Worm (Caenorhabditis elegans): ENCODE measurements around the gene mct-5.
A peak's percentile ranks its signal among the peaks of the same experiment; 100 is the strongest.

Gene mct-5

ce11 chrII:7098578-7098977, at the start of gene mct-5:
Gene mct-5 (minus strand): TSS chrII:7098593.
- no peak for TF ChIP-seq unc-62 (GFP tag; optimal IDR thresholded peaks at IDR 0.05)
- no peak for TF ChIP-seq aly-2 (tag; optimal IDR thresholded peaks at IDR 0.05)
- TF ChIP-seq nhr-76 (tag; optimal IDR thresholded peaks at IDR 0.05), result no peak
- TF ChIP-seq lin-15B (tag; optimal IDR thresholded peaks at IDR 0.05), result no peak
- TF ChIP-seq lin-14 (GFP tag; optimal IDR thresholded peaks at IDR 0.05), result no peak
- TF ChIP-seq lsy-2 (tag; optimal IDR thresholded peaks at IDR 0.05), result no peak
- TF ChIP-seq lir-3 (tag; optimal IDR thresholded peaks at IDR 0.05; ENCODE audit: poor library complexity), result no peak
- TF ChIP-seq ztf-4 (tag; optimal IDR thresholded peaks at IDR 0.05), result no peak
- TF ChIP-seq hlh-17 (GFP tag; optimal IDR thresholded peaks at IDR 0.05; ENCODE audit: borderline replicate concordance), result no peak
- TF ChIP-seq blmp-1 (tag; optimal IDR thresholded peaks at IDR 0.05), result no peak
- no peak for TF ChIP-seq efl-1 (optimal IDR thresholded peaks at IDR 0.05)
- TF ChIP-seq efl-1 (GFP tag; optimal IDR thresholded peaks at IDR 0.05 in 1 of 2), result no peak
- no peak for TF ChIP-seq nhr-11 (tag; optimal IDR thresholded peaks at IDR 0.05)
- TF ChIP-seq mep-1 (tag; optimal IDR thresholded peaks at IDR 0.05), result no peak
- no peak for TF ChIP-seq grh-1 (GFP tag; IDR thresholded peaks at IDR 0.05)

ce11 chrII:7148099-7148498, 49.7 kb upstream of the mct-5 start, which contains the start of gene T07F8.1:
Gene T07F8.1 (plus strand): TSS chrII:7148399.
- TF ChIP-seq snu-23 (GFP tag; optimal IDR thresholded peaks at IDR 0.05) (no peak), nhr-237 (tag; optimal IDR thresholded peaks at IDR 0.05) (no peak), nhr-77 (tag; optimal IDR thresholded peaks at IDR 0.05) (no peak), egl-13 (tag; optimal IDR thresholded peaks at IDR 0.05) (no peak), pag-3 (tag; optimal IDR thresholded peaks at IDR 0.05; ENCODE audit: borderline replicate concordance, insufficient read depth) (no peak)

ce11 chrII:7147550-7147949, 49.2 kb upstream of the mct-5 start:
- TF ChIP-seq skn-1 (tag; optimal IDR thresholded peaks at IDR 0.05) (no peak), elt-2 (tag; optimal IDR thresholded peaks at IDR 0.05) (no peak), nhr-28 (tag; optimal IDR thresholded peaks at IDR 0.05) (no peak), dpl-1 (GFP tag; optimal IDR thresholded peaks at IDR 0.05) (peak; percentile 42 to 67 (median 65)), alr-1 (tag; optimal IDR thresholded peaks at IDR 0.05; ENCODE audit: borderline replicate concordance) (no peak), unc-86 (tag; optimal IDR thresholded peaks at IDR 0.05) (no peak), ces-1 (GFP tag; optimal IDR thresholded peaks at IDR 0.05) (no peak), swsn-7 (tag; optimal IDR thresholded peaks at IDR 0.05) (peak; percentile 23), F16B12.6 (tag; optimal IDR thresholded peaks at IDR 0.05) (peak; percentile 62), egl-13 (tag; optimal IDR thresholded peaks at IDR 0.05) (peak; percentile 5), tlp-1 (tag; optimal IDR thresholded peaks at IDR 0.05) (no peak), dsc-1 (tag; optimal IDR thresholded peaks at IDR 0.05) (peak; percentile 51), lin-13 (GFP tag; optimal IDR thresholded peaks at IDR 0.05) (no peak), nhr-11 (tag; optimal IDR thresholded peaks at IDR 0.05) (no peak), nhr-237 (tag; optimal IDR thresholded peaks at IDR 0.05) (no peak), hpl-2 (GFP tag; optimal IDR thresholded peaks at IDR 0.05) (peak; percentile 82), fkh-4 (tag; optimal IDR thresholded peaks at IDR 0.05; ENCODE audit: borderline replicate concordance) (no peak), C04F5.9 (tag; optimal IDR thresholded peaks at IDR 0.05) (no peak), aha-1 (tag; optimal IDR thresholded peaks at IDR 0.05) (no peak), lin-39 (tag; optimal IDR thresholded peaks at IDR 0.05) (no peak), mef-2 (tag; optimal IDR thresholded peaks at IDR 0.05) (no peak), ceh-88 (GFP tag; IDR thresholded peaks at IDR 0.05) (no peak), elt-3 (tag; optimal IDR thresholded peaks at IDR 0.05) (no peak), nhr-19 (GFP tag; conservative IDR thresholded peaks at IDR 0.05) (peak; percentile 30; the same call in 1 of the 2 replicates), mdl-1 (tag; optimal IDR thresholded peaks at IDR 0.05) (no peak), fos-1 (tag; optimal IDR thresholded peaks at IDR 0.05) (no peak), mab-9 (GFP tag; IDR thresholded peaks at IDR 0.05) (no peak), isw-1 (GFP tag; IDR thresholded peaks at IDR 0.05) (no peak), nhr-20 (tag; optimal IDR thresholded peaks at IDR 0.05) (peak; percentile 56), blmp-1 (tag; optimal IDR thresholded peaks at IDR 0.05) (no peak), sptf-1 (tag; optimal IDR thresholded peaks at IDR 0.05) (no peak), ama-1 (optimal IDR thresholded peaks at IDR 0.05) (no peak), sup-37 (GFP tag; optimal IDR thresholded peaks at IDR 0.05) (no peak), vab-15 (tag; optimal IDR thresholded peaks at IDR 0.05) (no peak), nhr-71 (tag; optimal IDR thresholded peaks at IDR 0.05) (peak; percentile 63)

All from whole organism, L1 larva.